Worm (Caenorhabditis elegans) whole organism, young adult: Measurements from ENCODE around the gene D1022.4.

Experiments
- B0336.3 ChIP-seq: fragments of 200-800 bp; sonication (Bioruptor generic); IDR thresholded peaks from 2 replicates; pipeline ENCODE4 v1.3.6; 2022; ENCODE audit warnings: missing genetic modification characterization, missing compliant biosample characterization
- C06A6.2 ChIP-seq: fragments of 200-800 bp; sonication (Bioruptor generic); conservative IDR thresholded peaks from 2 replicates; pipeline ENCODE4 v1.3.6; 2022; ENCODE audit warnings: missing genetic modification characterization, missing compliant biosample characterization
- K11D2.4 ChIP-seq: fragments of 200-800 bp; sonication (Bioruptor generic); IDR thresholded peaks from 2 replicates; pipeline ENCODE4 v1.3.6; 2022; ENCODE audit warnings: missing genetic modification reagents, missing genetic modification characterization, missing compliant biosample characterization
- Y95B8A.8 ChIP-seq: fragments of 200-800 bp; sonication (Bioruptor generic); IDR thresholded peaks from 2 replicates; pipeline ENCODE4 v1.3.6; 2022; ENCODE audit warnings: missing genetic modification reagents, missing genetic modification characterization, missing compliant biosample characterization
- akir-1 ChIP-seq: fragments of 200-800 bp; sonication (Bioruptor generic); optimal IDR thresholded peaks from 2 replicates; lab custom pipeline; 2018; ENCODE audit warnings: mild to moderate bottlenecking, missing genetic modification characterization, moderate library complexity, missing compliant biosample characterization
- athp-1 ChIP-seq: sonication (generic microtip); optimal IDR thresholded peaks from 2 replicates; lab custom pipeline; 2017; ENCODE audit warnings: mild to moderate bottlenecking, missing genetic modification characterization, missing compliant biosample characterization
- bed-1 ChIP-seq: fragments of 200-800 bp; sonication (Bioruptor generic); IDR thresholded peaks from 2 replicates; pipeline ENCODE4 v1.3.6; 2022; ENCODE audit warnings: missing genetic modification reagents, missing genetic modification characterization, missing compliant biosample characterization
- chd-7 ChIP-seq: sonication (generic microtip); optimal IDR thresholded peaks from 2 replicates; lab custom pipeline; 2016; ENCODE audit warnings: mild to moderate bottlenecking, missing genetic modification characterization, moderate library complexity, missing compliant biosample characterization
- egl-18 ChIP-seq: fragments of 200-800 bp; sonication (Bioruptor generic); IDR thresholded peaks from 2 replicates; pipeline ENCODE4 v1.3.6; 2022; ENCODE audit warnings: missing genetic modification reagents, missing genetic modification characterization, missing compliant biosample characterization
- ekl-4 ChIP-seq: fragments of 200-800 bp; sonication (Bioruptor generic); IDR thresholded peaks from 2 replicates; pipeline ENCODE4 v1.3.6; 2022; ENCODE audit warnings: missing genetic modification reagents, missing genetic modification characterization, missing compliant biosample characterization
- fkh-3 ChIP-seq: sonication (generic microtip); optimal IDR thresholded peaks from 2 replicates; lab custom pipeline; 2016; ENCODE audit warnings: mild to moderate bottlenecking, missing genetic modification characterization, missing compliant biosample characterization
- hrde-1 ChIP-seq: sonication (generic microtip); optimal IDR thresholded peaks from 2 replicates; lab custom pipeline; 2016; ENCODE audit warnings: missing genetic modification characterization, mild to moderate bottlenecking, missing compliant biosample characterization, moderate library complexity, missing genotype, missing genetic modification reagents, borderline replicate concordance
- madf-3 ChIP-seq: fragments of 200-800 bp; sonication (Bioruptor generic); IDR thresholded peaks from 2 replicates; pipeline ENCODE4 v1.3.6; 2022; ENCODE audit warnings: missing genetic modification reagents, missing genetic modification characterization, missing compliant biosample characterization
- pbrm-1 ChIP-seq: fragments of 200-800 bp; sonication (Bioruptor generic); IDR thresholded peaks from 2 replicates; pipeline ENCODE4 v1.3.6; 2022; ENCODE audit warnings: missing genetic modification reagents, missing genetic modification characterization, missing compliant biosample characterization
- pha-4 ChIP-seq: fragments of 150-350 bp; sonication (generic microtip); optimal IDR thresholded peaks from 2 replicates; lab custom pipeline; 2014; ENCODE audit warnings: missing biosample characterization, missing genetic modification reagents, missing genetic modification characterization
- rec-8 ChIP-seq, 2 experiments: sonication (generic microtip); optimal IDR thresholded peaks; 2 replicates each; lab custom pipeline; 2016; ENCODE audit warnings: mild to moderate bottlenecking in 2 of 2, missing genetic modification characterization in 2 of 2, missing genetic modification reagents in 2 of 2, missing genotype in 2 of 2, missing biosample characterization in 1 of 2, missing compliant biosample characterization in 1 of 2, moderate library complexity in 1 of 2
- sea-2 ChIP-seq: fragments of 200-800 bp; sonication (Bioruptor generic); IDR thresholded peaks from 2 replicates; pipeline ENCODE4 v1.3.6; 2022; ENCODE audit warnings: missing genetic modification characterization, missing compliant biosample characterization
- snpc-1.1 ChIP-seq: sonication (generic microtip); optimal IDR thresholded peaks from 2 replicates; lab custom pipeline; 2017; ENCODE audit warnings: missing genetic modification characterization, mild to moderate bottlenecking, missing compliant biosample characterization, antibody characterized with exemption, moderate library complexity, missing genotype, missing genetic modification reagents; ENCODE audit not compliant: insufficient read depth
- snpc-1.3 ChIP-seq: sonication (generic microtip); optimal IDR thresholded peaks from 2 replicates; lab custom pipeline; 2017; ENCODE audit warnings: missing genetic modification characterization, mild to moderate bottlenecking, missing compliant biosample characterization, antibody characterized with exemption, moderate library complexity, missing genotype, missing genetic modification reagents; ENCODE audit not compliant: insufficient read depth
- somi-1 ChIP-seq: fragments of 200-800 bp; sonication (Bioruptor generic); optimal IDR thresholded peaks from 2 replicates; lab custom pipeline; 2018; ENCODE audit warnings: mild to moderate bottlenecking, missing genetic modification characterization, missing compliant biosample characterization
- tbp1 ChIP-seq: fragments of 200-800 bp; sonication (Bioruptor generic); optimal IDR thresholded peaks from 2 replicates; lab custom pipeline; 2018; ENCODE audit warnings: mild to moderate bottlenecking, missing genetic modification characterization, missing compliant biosample characterization
- tlf-1 ChIP-seq: fragments of 200-800 bp; sonication (Bioruptor generic); optimal IDR thresholded peaks from 2 replicates; lab custom pipeline; 2018; ENCODE audit warnings: mild to moderate bottlenecking, missing genetic modification characterization, missing compliant biosample characterization
- xnd-1 ChIP-seq: sonication (generic microtip); optimal IDR thresholded peaks from 2 replicates; lab custom pipeline; 2016; ENCODE audit warnings: missing genotype, missing genetic modification reagents, missing genetic modification characterization, missing compliant biosample characterization
- zfh-2 ChIP-seq: fragments of 200-800 bp; sonication (Bioruptor generic); conservative IDR thresholded peaks from 2 replicates; pipeline ENCODE4 v1.3.6; 2022; ENCODE audit warnings: missing genetic modification reagents, missing genetic modification characterization, missing compliant biosample characterization
- zim-3 ChIP-seq: sonication (generic microtip); optimal IDR thresholded peaks from 2 replicates; lab custom pipeline; 2017; ENCODE audit warnings: mild to moderate bottlenecking, missing genetic modification characterization, moderate library complexity, missing compliant biosample characterization

Gene D1022.4

DNA sequence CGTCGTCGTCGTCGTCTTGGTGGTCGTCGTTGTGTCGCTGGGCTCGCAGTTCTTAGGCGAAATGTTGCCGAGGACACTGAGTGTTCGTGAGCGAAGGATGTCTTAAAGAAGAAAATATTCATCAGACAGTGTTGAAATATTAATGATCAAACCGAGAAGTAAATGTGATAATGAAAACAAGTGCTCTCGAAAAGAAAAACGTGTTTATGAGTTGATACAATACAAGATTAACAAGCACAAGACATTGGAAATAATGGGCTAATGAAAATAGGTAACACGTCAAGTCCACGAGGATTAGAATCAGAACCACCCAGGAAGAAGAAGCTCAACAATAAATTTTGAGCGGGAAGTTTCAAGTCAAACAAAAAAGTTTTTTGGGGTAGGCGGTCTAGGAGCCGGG lies 45.2 kb downstream of the D1022.4 start, which contains the start of gene K02A2.5:
Gene K02A2.5, minus strand, starts transcription at position 101 of the 400 bp plus-strand sequence.
- no peak for TF ChIP-seq snpc-1.3 (tag; lab: Kevin White, UChicago)
- TF ChIP-seq ekl-4, result no peak
- no peak for TF ChIP-seq rec-8 (tag; optimal IDR thresholded peaks at IDR 0.05; lab: Kevin White, UChicago)
- no peak for TF ChIP-seq pha-4 (tag; lab: Kevin White, UChicago)
- no peak for TF ChIP-seq zim-3 (tag; lab: Kevin White, UChicago)
- no peak for TF ChIP-seq athp-1 (tag; lab: Kevin White, UChicago)
- TF ChIP-seq Y95B8A.8, result no peak
- no peak for TF ChIP-seq fkh-3
- TF ChIP-seq chd-7, result no peak

DNA sequence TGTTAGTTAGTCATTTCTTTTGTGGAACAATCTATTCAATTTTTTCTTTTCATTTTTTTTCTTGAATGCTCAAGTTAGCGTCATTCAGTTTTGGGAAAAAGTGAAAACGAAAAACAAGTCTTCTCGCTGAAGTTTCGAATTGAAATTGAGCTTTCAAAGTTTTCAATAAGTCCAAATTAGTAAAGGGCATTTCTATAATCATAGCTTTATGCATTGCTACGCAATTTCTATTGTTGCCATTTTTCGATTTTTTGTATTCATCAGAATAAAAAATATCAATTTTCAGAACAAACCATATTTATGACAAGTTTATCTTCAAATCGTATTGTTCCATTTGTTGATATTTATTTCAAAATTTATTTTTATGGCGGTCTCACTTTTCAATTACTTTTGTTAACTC lies 48.9 kb downstream of the D1022.4 start, which contains the start of gene srd-55:
Gene srd-55, plus strand, starts transcription at position 301 of the 400 bp plus-strand sequence.
- TF ChIP-seq madf-3 (no peak), tlf-1 (GFP tag; lab: Kevin White, UChicago) (no peak), snpc-1.1 (tag; lab: Kevin White, UChicago) (no peak), pbrm-1 (GFP tag; lab: Robert Waterston, UW) (no peak)

ce11 chrII:7406438-7406837 lies 50.7 kb downstream of the D1022.4 start:
- TF ChIP-seq akir-1 (GFP tag; lab: Kevin White, UChicago), result no peak
- no peak for TF ChIP-seq xnd-1 (tag; lab: Kevin White, UChicago)
- no peak for TF ChIP-seq hrde-1 (tag; lab: Kevin White, UChicago)
- no peak for TF ChIP-seq bed-1
- no peak for TF ChIP-seq C06A6.2
- no peak for TF ChIP-seq somi-1
- no peak for TF ChIP-seq B0336.3 (GFP tag; lab: Robert Waterston, UW)
- TF ChIP-seq zfh-2 (GFP tag; lab: Robert Waterston, UW), result no peak
- no peak for TF ChIP-seq tbp1 (GFP tag; lab: Kevin White, UChicago)
- no peak for TF ChIP-seq K11D2.4
- TF ChIP-seq sea-2 (GFP tag; lab: Robert Waterston, UW), result no peak
- TF ChIP-seq egl-18 (GFP tag; lab: Robert Waterston, UW), result no peak
